Worm (Caenorhabditis elegans): ENCODE measurements around the gene grl-27.

ce11 chrV:3579795-3580194 is 4.1 kb upstream of the grl-27 start:
- no peak for TF ChIP-seq him-1 (tag; optimal IDR thresholded peaks at IDR 0.05)
- peak; percentile 42 for TF ChIP-seq W03F9.2 (tag; optimal IDR thresholded peaks at IDR 0.05)
- TF ChIP-seq dao-5 (tag; optimal IDR thresholded peaks at IDR 0.05) = no peak
